Worm (Caenorhabditis elegans): ENCODE measurements around the gene T06E4.21.

DNA sequence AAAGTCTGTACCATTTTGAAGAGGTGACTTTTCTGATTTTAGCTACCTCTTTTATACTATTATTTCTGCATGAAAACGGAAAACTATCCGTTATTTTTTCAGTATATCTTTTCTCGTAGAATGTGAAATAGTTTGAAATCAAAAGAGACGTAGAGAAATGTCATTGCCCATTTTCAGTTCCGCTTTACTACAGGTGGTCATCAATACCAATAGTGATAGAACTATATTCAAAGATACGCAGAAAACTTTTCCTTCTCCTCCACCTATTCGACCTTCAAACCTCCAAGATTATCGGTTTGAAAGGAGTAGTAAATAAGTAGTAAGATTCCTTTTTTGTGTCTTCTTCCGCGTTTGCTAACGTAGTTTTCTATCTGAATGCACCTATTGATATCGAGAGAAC, 18.1 kb upstream of the T06E4.21 start, which contains the start of gene col-147:
- TF ChIP-seq him-1 (tag; optimal IDR thresholded peaks at IDR 0.05), result no peak
- TF ChIP-seq dao-5 (tag; optimal IDR thresholded peaks at IDR 0.05), result no peak

Data from whole organism, L4/young adult.